Fruit fly (Drosophila melanogaster) S2 (cell line): ENCODE results near the gene CG4914.

Source experiments
- CG8478 ChIP-seq: fragments of >200 bp; optimal IDR thresholded peaks from 2 replicates; lab custom pipeline; 2018
- CTCF ChIP-seq, 2 experiments: fragments of >200 bp; optimal IDR thresholded peaks; 2 replicates each; lab custom pipeline; 2018

- no peak for TF ChIP-seq CG8478 (lab: Kevin White, UChicago)
- TF ChIP-seq CTCF (optimal IDR thresholded peaks at IDR 0.05; lab: Kevin White, UChicago) = no peak
Measured at dm6 chr3L:14697005-14697404, 19.1 kb upstream of the CG4914 start, which contains the start of gene CG13474.
